Worm (Caenorhabditis elegans): ENCODE data around the gene M01F1.4.

Gene M01F1.4

DNA sequence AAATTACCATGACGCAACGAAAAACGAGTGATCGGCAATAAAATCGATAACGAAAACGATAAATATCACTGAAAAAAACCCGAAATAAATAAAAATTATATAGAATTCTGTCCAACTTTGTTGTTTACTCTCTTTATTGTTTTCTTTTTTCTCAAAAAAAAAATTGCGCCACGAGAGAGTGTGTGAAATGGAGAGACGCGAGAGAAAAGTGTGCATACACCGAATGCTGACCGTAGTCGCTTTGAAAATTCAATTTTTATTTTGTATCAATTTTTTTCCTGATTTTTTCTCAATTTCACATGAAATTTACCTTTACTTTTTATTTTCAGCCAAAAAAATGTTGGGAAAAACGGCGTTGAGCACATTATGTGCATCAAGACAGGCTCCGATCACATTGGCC lies at the start of gene M01F1.4, which contains the start of gene mrpl-35:
Gene M01F1.4 (minus strand): TSS at position 126 of the 400 bp plus-strand sequence.
Gene mrpl-35 (plus strand): TSS at position 330 of the 400 bp plus-strand sequence.
- peak; percentile 89 for TF ChIP-seq C34F6.9 (tag; optimal IDR thresholded peaks at IDR 0.05)
- no peak for TF ChIP-seq skn-1 (tag; optimal IDR thresholded peaks at IDR 0.05)
- no peak for TF ChIP-seq blmp-1 (tag; optimal IDR thresholded peaks at IDR 0.05; ENCODE audit: insufficient read depth)
- TF ChIP-seq unc-55 (GFP tag; optimal IDR thresholded peaks at IDR 0.05) = peak; percentile 66
- TF ChIP-seq lsy-2 (tag; optimal IDR thresholded peaks at IDR 0.05) = peak; percentile 85 to 98
- peak; percentile 56 for TF ChIP-seq crh-2 (tag; optimal IDR thresholded peaks at IDR 0.05)
- TF ChIP-seq mbf-1 (tag; optimal IDR thresholded peaks at IDR 0.05) = no peak
- TF ChIP-seq fos-1 (tag; optimal IDR thresholded peaks at IDR 0.05) = peak; percentile 34
- TF ChIP-seq nhr-237 (tag; optimal IDR thresholded peaks at IDR 0.05) = no peak
- TF ChIP-seq egl-27 (tag; optimal IDR thresholded peaks at IDR 0.05) = no peak
- TF ChIP-seq nhr-129 (tag; optimal IDR thresholded peaks at IDR 0.05) = peak; percentile 11
- TF ChIP-seq lin-13 (GFP tag; optimal IDR thresholded peaks at IDR 0.05) = peak; percentile 49
- no peak for TF ChIP-seq Y55F3AM.14 (GFP tag; optimal IDR thresholded peaks at IDR 0.05)
- peak; percentile 4 for TF ChIP-seq sma-9 (GFP tag; optimal IDR thresholded peaks at IDR 0.05)
- no peak for TF ChIP-seq sma-9 (tag; optimal IDR thresholded peaks at IDR 0.05)
- peak; percentile 2 for TF ChIP-seq gmeb-1 (tag; optimal IDR thresholded peaks at IDR 0.05)
- TF ChIP-seq F13H6.1 (tag; optimal IDR thresholded peaks at IDR 0.05) = peak; percentile 21
- no peak for TF ChIP-seq dmd-4 (tag; optimal IDR thresholded peaks at IDR 0.05)

DNA sequence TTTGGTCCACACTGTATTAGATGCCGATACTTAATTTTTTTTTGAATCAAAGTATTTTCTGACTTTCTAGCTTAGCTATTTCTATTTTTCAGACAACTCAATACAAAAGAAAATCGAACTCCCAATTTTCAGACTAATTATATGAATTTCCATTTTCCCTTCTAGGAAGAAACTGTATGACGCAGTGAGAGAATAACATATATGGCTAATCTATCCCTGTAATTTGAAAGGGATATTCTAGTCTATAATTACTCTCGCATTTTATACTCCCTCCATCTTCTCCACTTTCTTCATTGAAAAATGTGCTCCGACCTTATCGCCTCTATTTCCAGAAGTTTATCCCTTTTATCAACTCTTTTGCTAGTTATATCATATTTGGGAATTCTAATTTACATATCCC lies 43.5 kb upstream of the M01F1.4 start, which contains the start of gene C54C6.4:
Gene C54C6.4 (plus strand): TSS at position 301 of the 400 bp plus-strand sequence.
- TF ChIP-seq ZK546.5 (tag; optimal IDR thresholded peaks at IDR 0.05) (no peak), fos-1 (tag; optimal IDR thresholded peaks at IDR 0.05) (no peak)

ce11 chrIII:3550364-3550763 lies 40.5 kb upstream of the M01F1.4 start:
- TF ChIP-seq fos-1 (tag; optimal IDR thresholded peaks at IDR 0.05) = no peak
- TF ChIP-seq nhr-6 (tag; optimal IDR thresholded peaks at IDR 0.05) = no peak
- no peak for TF ChIP-seq nhr-77 (tag; optimal IDR thresholded peaks at IDR 0.05)
- no peak for TF ChIP-seq lin-39 (tag; optimal IDR thresholded peaks at IDR 0.05)
- TF ChIP-seq unc-62 (GFP tag; optimal IDR thresholded peaks at IDR 0.05) = no peak
- no peak for TF ChIP-seq mdl-1 (tag; optimal IDR thresholded peaks at IDR 0.05)
- TF ChIP-seq peb-1 (tag; optimal IDR thresholded peaks at IDR 0.05) = no peak
- TF ChIP-seq mab-5 (tag; optimal IDR thresholded peaks at IDR 0.05) = no peak

DNA sequence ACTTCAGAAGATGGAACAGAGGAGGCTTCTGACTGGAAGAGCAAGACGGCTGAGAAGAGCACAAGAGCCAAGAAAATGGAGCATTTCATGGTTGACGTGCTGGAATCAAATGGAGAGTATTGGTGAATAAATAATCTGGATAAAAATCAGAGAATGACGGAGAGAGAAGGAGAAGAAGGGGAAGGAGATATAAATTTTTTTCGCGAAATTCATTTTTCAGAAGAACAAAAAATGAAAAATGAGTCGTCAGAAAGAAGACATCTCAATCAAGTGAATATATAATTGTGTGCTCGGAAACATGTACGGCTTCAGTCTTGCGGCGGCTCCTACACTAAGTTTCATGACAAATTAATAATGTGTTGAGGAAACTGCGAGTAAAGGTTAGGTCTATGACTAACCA lies 39.9 kb upstream of the M01F1.4 start, which contains the start of gene C54C6.5:
Gene C54C6.5 (minus strand): TSS at position 101 of the 400 bp plus-strand sequence.
- TF ChIP-seq mbf-1 (tag; optimal IDR thresholded peaks at IDR 0.05) = no peak
- TF ChIP-seq ztf-4 (tag; optimal IDR thresholded peaks at IDR 0.05) = no peak
- no peak for TF ChIP-seq elt-1 (tag; optimal IDR thresholded peaks at IDR 0.05)
- no peak for TF ChIP-seq nhr-21 (tag; optimal IDR thresholded peaks at IDR 0.05)
- TF ChIP-seq R02D3.7 (tag; optimal IDR thresholded peaks at IDR 0.05) = no peak
- no peak for TF ChIP-seq lin-39 (tag; optimal IDR thresholded peaks at IDR 0.05)
- TF ChIP-seq ztf-1 (GFP tag; conservative IDR thresholded peaks at IDR 0.05) = no peak
- no peak for TF ChIP-seq snpc-4 (tag; optimal IDR thresholded peaks at IDR 0.05)
- no peak for TF ChIP-seq ceh-82 (tag; optimal IDR thresholded peaks at IDR 0.05)
- TF ChIP-seq dmd-4 (tag; optimal IDR thresholded peaks at IDR 0.05) = no peak
- TF ChIP-seq skn-1 (tag; optimal IDR thresholded peaks at IDR 0.05) = no peak
- no peak for TF ChIP-seq ZK546.5 (tag; optimal IDR thresholded peaks at IDR 0.05)
- no peak for TF ChIP-seq ztf-11 (tag; optimal IDR thresholded peaks at IDR 0.05)
- no peak for TF ChIP-seq nhr-11 (tag; optimal IDR thresholded peaks at IDR 0.05)
- TF ChIP-seq lin-11 (tag; optimal IDR thresholded peaks at IDR 0.05) = no peak

DNA sequence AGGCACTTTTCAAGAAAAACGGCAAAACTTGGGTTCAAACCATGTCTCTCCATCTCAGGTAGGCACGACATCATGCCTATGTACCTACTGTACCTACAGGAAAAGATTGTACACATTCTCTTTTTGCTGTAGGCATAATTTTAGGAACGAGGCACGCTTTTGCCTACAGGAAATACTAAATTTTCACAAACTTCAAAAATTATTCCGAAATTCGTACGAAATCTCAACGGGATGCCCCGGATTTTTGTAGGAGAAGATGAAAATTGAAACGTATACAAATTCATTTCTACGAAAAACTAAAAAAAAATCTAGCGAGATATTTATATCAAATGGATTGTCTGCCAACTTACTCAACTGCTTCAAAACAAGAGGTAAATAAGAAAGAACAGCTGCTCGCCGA lies 38.2 kb upstream of the M01F1.4 start, which contains the start of gene C54C6.11:
Gene C54C6.11 (plus strand): TSS at position 301 of the 400 bp plus-strand sequence.
- no peak for TF ChIP-seq peb-1 (tag; optimal IDR thresholded peaks at IDR 0.05)
- TF ChIP-seq blmp-1 (tag; optimal IDR thresholded peaks at IDR 0.05; ENCODE audit: insufficient read depth) = no peak
- no peak for TF ChIP-seq lin-11 (tag; optimal IDR thresholded peaks at IDR 0.05)
- TF ChIP-seq nhr-21 (tag; optimal IDR thresholded peaks at IDR 0.05) = no peak
- TF ChIP-seq lsy-2 (tag; optimal IDR thresholded peaks at IDR 0.05) = no peak
- TF ChIP-seq ztf-4 (tag; optimal IDR thresholded peaks at IDR 0.05) = no peak
- TF ChIP-seq nhr-6 (tag; optimal IDR thresholded peaks at IDR 0.05) = no peak
- TF ChIP-seq nhr-129 (tag; optimal IDR thresholded peaks at IDR 0.05) = no peak
- TF ChIP-seq mab-5 (tag; optimal IDR thresholded peaks at IDR 0.05) = no peak

All from whole organism, L2 larva.